Worm (Caenorhabditis elegans): ENCODE measurements around the gene B0554.4.

ce11 chrV:385488-385887 lies 43.5 kb upstream of the B0554.4 start, which contains the start of gene lipl-5:
- no peak for TF ChIP-seq tbx-8 (GFP tag; optimal IDR thresholded peaks at IDR 0.05)
- TF ChIP-seq lin-13 (tag; optimal IDR thresholded peaks at IDR 0.05): no peak
- no peak for TF ChIP-seq lsy-2 (tag; optimal IDR thresholded peaks at IDR 0.05)
- no peak for TF ChIP-seq nhr-28 (tag; optimal IDR thresholded peaks at IDR 0.05)
- no peak for TF ChIP-seq unc-62 (GFP tag; optimal IDR thresholded peaks at IDR 0.05)
- no peak for TF ChIP-seq unc-39 (tag; optimal IDR thresholded peaks at IDR 0.05)
- no peak for TF ChIP-seq ztf-11 (tag; optimal IDR thresholded peaks at IDR 0.05)
- no peak for TF ChIP-seq nhr-2 (tag; optimal IDR thresholded peaks at IDR 0.05)
- no peak for TF ChIP-seq ham-2 (GFP tag; optimal IDR thresholded peaks at IDR 0.05)

All from whole organism, mixed stage, embryonic.